Worm (Caenorhabditis elegans) whole organism, L4 larva: ENCODE results near the gene rfip-2.

Experiments
- F10B5.3 ChIP-seq: sonication (generic microtip); optimal IDR thresholded peaks from 2 replicates; lab custom pipeline; 2016; ENCODE audit warnings: mild to moderate bottlenecking, missing genetic modification characterization, missing compliant biosample characterization
- F37D6.2 ChIP-seq: sonication (generic microtip); optimal IDR thresholded peaks from 2 replicates; lab custom pipeline; 2016; ENCODE audit warnings: mild to moderate bottlenecking, missing genetic modification characterization, missing compliant biosample characterization
- R02D3.7 ChIP-seq: fragments of 150-350 bp; sonication (generic microtip); optimal IDR thresholded peaks from 3 replicates; lab custom pipeline; 2014; ENCODE audit warnings: missing biosample characterization, missing genetic modification characterization
- T26A8.4 ChIP-seq: fragments of 200-800 bp; sonication (Bioruptor generic); IDR thresholded peaks from 2 replicates; pipeline ENCODE4 v1.3.6; 2022; ENCODE audit warnings: missing genetic modification characterization, missing compliant biosample characterization
- Y5F2A.4 ChIP-seq: fragments of 200-800 bp; sonication (Bioruptor generic); optimal IDR thresholded peaks from 2 replicates; lab custom pipeline; 2018; ENCODE audit warnings: mild to moderate bottlenecking, missing genetic modification characterization, missing compliant biosample characterization
- ZK546.5 ChIP-seq, 2 experiments: sonication (generic microtip); optimal IDR thresholded peaks; 2 replicates each; lab custom pipeline; 2017; ENCODE audit warnings: missing biosample characterization in 2 of 2, missing genetic modification characterization in 2 of 2
- aha-1 ChIP-seq: fragments of 150-350 bp; peaks from one replicate; lab custom pipeline; 2014; ENCODE audit warnings: missing biosample characterization, missing genetic modification characterization
- aly-2 ChIP-seq: sonication (generic microtip); optimal IDR thresholded peaks from 2 replicates; lab custom pipeline; 2018; ENCODE audit warnings: missing biosample characterization, missing genetic modification characterization
- ama-1 ChIP-seq: fragments of 150-350 bp; optimal IDR thresholded peaks from 2 replicates; lab custom pipeline; 2014; ENCODE audit warnings: inconsistent platforms, mixed read lengths
- attf-4 ChIP-seq: sonication (generic microtip); optimal IDR thresholded peaks from 3 replicates; lab custom pipeline; 2017; ENCODE audit warnings: missing biosample characterization, missing genetic modification characterization
- ceh-28 ChIP-seq: fragments of 150-350 bp; optimal IDR thresholded peaks from 2 replicates; lab custom pipeline; 2014; ENCODE audit warnings: missing biosample characterization, missing genetic modification reagents, missing genetic modification characterization
- ceh-32 ChIP-seq: sonication (generic microtip); optimal IDR thresholded peaks from 2 replicates; lab custom pipeline; 2016; ENCODE audit warnings: mild to moderate bottlenecking, missing genetic modification characterization, missing compliant biosample characterization; ENCODE audit not compliant: poor library complexity
- ctbp-1 ChIP-seq: fragments of 200-800 bp; sonication (Bioruptor generic); IDR thresholded peaks from 2 replicates; pipeline ENCODE4 v1.3.6; 2022; ENCODE audit warnings: missing genetic modification reagents, missing genetic modification characterization, missing compliant biosample characterization
- daf-16 ChIP-seq, 3 experiments: sonication (generic microtip); optimal IDR thresholded peaks; 2 replicates each; lab custom pipeline; 2016 to 2017; ENCODE audit warnings: missing genetic modification characterization in 3 of 3, missing genetic modification reagents in 3 of 3, mild to moderate bottlenecking in 2 of 3, missing compliant biosample characterization in 2 of 3, missing biosample characterization in 1 of 3, moderate library complexity in 1 of 3
- daf-19 ChIP-seq: fragments of 200-800 bp; sonication (Bioruptor generic); conservative IDR thresholded peaks from 2 replicates; pipeline ENCODE4 v1.3.6; 2022; ENCODE audit warnings: missing genetic modification characterization, missing compliant biosample characterization
- dmd-9 ChIP-seq: fragments of 200-800 bp; sonication (Bioruptor generic); IDR thresholded peaks from 2 replicates; pipeline ENCODE4 v1.3.6; 2022; ENCODE audit warnings: missing genetic modification reagents, missing genetic modification characterization, missing compliant biosample characterization
- duxl-1 ChIP-seq: sonication (generic microtip); optimal IDR thresholded peaks from 2 replicates; lab custom pipeline; 2016; ENCODE audit warnings: mild to moderate bottlenecking, missing genetic modification characterization, moderate library complexity, missing compliant biosample characterization; ENCODE audit not compliant: poor library complexity
- egl-43 ChIP-seq: fragments of 200-800 bp; sonication (Bioruptor generic); IDR thresholded peaks from 2 replicates; pipeline ENCODE4 v1.3.6; 2022; ENCODE audit warnings: missing genetic modification reagents, missing genetic modification characterization, missing compliant biosample characterization
- fkh-10 ChIP-seq: fragments of 150-350 bp; optimal IDR thresholded peaks from 2 replicates; lab custom pipeline; 2014; ENCODE audit warnings: missing biosample characterization, missing genetic modification reagents, missing genetic modification characterization
- gei-8 ChIP-seq: fragments of 200-800 bp; sonication (Bioruptor generic); optimal IDR thresholded peaks from 2 replicates; lab custom pipeline; 2018; ENCODE audit warnings: mild to moderate bottlenecking, missing genetic modification characterization, missing compliant biosample characterization
- hlh-30 ChIP-seq: sonication (generic microtip); optimal IDR thresholded peaks from 2 replicates; lab custom pipeline; 2017; ENCODE audit warnings: antibody characterized with exemption, mild to moderate bottlenecking, missing genetic modification characterization, missing compliant biosample characterization; ENCODE audit not compliant: insufficient read depth
- lim-7 ChIP-seq: fragments of 200-800 bp; sonication (Bioruptor generic); IDR thresholded peaks from 2 replicates; pipeline ENCODE4 v1.3.6; 2022; ENCODE audit warnings: missing genetic modification characterization, missing compliant biosample characterization
- lin-38 ChIP-seq: fragments of 200-800 bp; sonication (Bioruptor generic); IDR thresholded peaks from 2 replicates; pipeline ENCODE4 v1.3.6; 2022; ENCODE audit warnings: missing genetic modification reagents, missing genetic modification characterization, missing compliant biosample characterization
- lir-3 ChIP-seq: sonication (generic microtip); optimal IDR thresholded peaks from 2 replicates; lab custom pipeline; 2016; ENCODE audit warnings: mild to moderate bottlenecking, missing genetic modification characterization, missing compliant biosample characterization
- lsy-2 ChIP-seq, 2 experiments: fragments of 150-350 bp in 1 of 2; sonication (generic microtip) in 1 of 2; optimal IDR thresholded peaks; 2 replicates each; lab custom pipeline; 2014 to 2017; ENCODE audit warnings: missing biosample characterization in 2 of 2, missing genetic modification characterization in 2 of 2
- madf-5 ChIP-seq, 2 experiments: fragments of 200-800 bp; sonication (Bioruptor generic); IDR thresholded peaks; 2 replicates each; pipeline ENCODE4 v1.3.6; 2022; ENCODE audit warnings: missing compliant biosample characterization in 2 of 2, missing genetic modification characterization in 2 of 2
- mdl-1 ChIP-seq, 2 experiments: fragments of 150-350 bp in 1 of 2; sonication (generic microtip) in 1 of 2; optimal IDR thresholded peaks; 2 replicates each; lab custom pipeline; 2014 to 2017; ENCODE audit warnings: missing biosample characterization in 2 of 2, missing genetic modification characterization in 2 of 2
- mep-1 ChIP-seq: fragments of 150-350 bp; sonication (generic microtip); optimal IDR thresholded peaks from 3 replicates; lab custom pipeline; 2014; ENCODE audit warnings: missing biosample characterization, missing genetic modification characterization
- mes-2 ChIP-seq: sonication (generic microtip); optimal IDR thresholded peaks from 2 replicates; lab custom pipeline; 2016; ENCODE audit warnings: missing genotype, mild to moderate bottlenecking, missing genetic modification characterization, missing compliant biosample characterization; ENCODE audit not compliant: poor library complexity, severe bottlenecking
- mxl-2 ChIP-seq: fragments of 200-800 bp; sonication (Bioruptor generic); conservative IDR thresholded peaks from 2 replicates; pipeline ENCODE4 v1.3.6; 2022; ENCODE audit warnings: missing genetic modification reagents, missing genetic modification characterization, missing compliant biosample characterization
- nhr-11 ChIP-seq: fragments of 150-350 bp; optimal IDR thresholded peaks from 2 replicates; lab custom pipeline; 2014; ENCODE audit warnings: missing biosample characterization, missing genetic modification characterization
- nhr-28 ChIP-seq: fragments of 150-350 bp; optimal IDR thresholded peaks from 2 replicates; lab custom pipeline; 2014; ENCODE audit warnings: missing biosample characterization, missing genetic modification characterization
- nhr-42 ChIP-seq: fragments of 200-800 bp; sonication (Bioruptor generic); IDR thresholded peaks from 2 replicates; pipeline ENCODE4 v1.3.6; 2022; ENCODE audit warnings: missing genetic modification characterization, missing compliant biosample characterization
- pha-4 ChIP-seq, 2 experiments: fragments of 150-350 bp in 1 of 2; fragments of 200-800 bp in 1 of 2; sonication (Bioruptor generic) in 1 of 2; IDR thresholded peaks in 1 of 2; optimal IDR thresholded peaks in 1 of 2; 2 replicates each; pipeline versions ENCODE4 v1.3.6 to Lab custom; 2014 to 2022; ENCODE audit warnings: missing genetic modification characterization in 2 of 2, missing genetic modification reagents in 2 of 2, missing biosample characterization in 1 of 2, missing compliant biosample characterization in 1 of 2
- rbr-2 ChIP-seq: sonication (generic microtip); optimal IDR thresholded peaks from 2 replicates; lab custom pipeline; 2016; ENCODE audit warnings: missing genotype, missing genetic modification characterization, missing compliant biosample characterization
- set-16 ChIP-seq: fragments of 200-800 bp; sonication (Bioruptor generic); IDR thresholded peaks from 2 replicates; pipeline ENCODE4 v1.3.6; 2022; ENCODE audit warnings: missing genetic modification reagents, missing genetic modification characterization, missing compliant biosample characterization
- skn-1 ChIP-seq: fragments of 150-350 bp; optimal IDR thresholded peaks from 2 replicates; lab custom pipeline; 2014; ENCODE audit warnings: missing biosample characterization, missing genetic modification characterization
- snpc-1.2 ChIP-seq: fragments of 200-800 bp; sonication (Bioruptor generic); IDR thresholded peaks from 2 replicates; pipeline ENCODE4 v1.3.6; 2022; ENCODE audit warnings: missing genetic modification reagents, missing genetic modification characterization, missing compliant biosample characterization
- snpc-4 ChIP-seq: fragments of 150-350 bp; optimal IDR thresholded peaks from 2 replicates; lab custom pipeline; 2014; ENCODE audit warnings: missing biosample characterization, missing genetic modification characterization
- tra-1 ChIP-seq: fragments of 200-800 bp; sonication (Bioruptor generic); IDR thresholded peaks from 2 replicates; pipeline ENCODE4 v1.3.6; 2022; ENCODE audit warnings: missing genetic modification reagents, missing genetic modification characterization, missing compliant biosample characterization
- unc-62 ChIP-seq, 3 experiments: fragments of 150-350 bp in 1 of 3; sonication (generic microtip); optimal IDR thresholded peaks in 2 of 3; peaks in 1 of 3; 1 replicate in 1 of 3; 2 replicates in 2 of 3; lab custom pipeline; 2014 to 2017; ENCODE audit warnings: missing biosample characterization in 3 of 3, missing genetic modification characterization in 3 of 3, missing genetic modification reagents in 3 of 3, missing genotype in 1 of 3
- ztf-7 ChIP-seq: fragments of 150-350 bp; optimal IDR thresholded peaks from 2 replicates; lab custom pipeline; 2014; ENCODE audit warnings: missing biosample characterization, missing genetic modification characterization

rfip-2 gene

ce11 chrII:753469-753868, 29.9 kb downstream of the rfip-2 start:
- TF ChIP-seq T26A8.4 (GFP tag; lab: Robert Waterston, UW) (no peak), lir-3 (tag; lab: Kevin White, UChicago) (no peak), nhr-42 (GFP tag; lab: Robert Waterston, UW) (no peak), daf-16 (GFP tag; optimal IDR thresholded peaks at IDR 0.05; lab: Kevin White, UChicago) (no peak), daf-16 (tag; optimal IDR thresholded peaks at IDR 0.05; lab: Kevin White, UChicago) (no peak), mep-1 (tag; lab: Kevin White, UChicago) (no peak), Y5F2A.4 (GFP tag; lab: Kevin White, UChicago) (no peak), F37D6.2 (tag; lab: Kevin White, UChicago) (no peak), snpc-1.2 (GFP tag; lab: Robert Waterston, UW) (no peak)

ce11 chrII:754971-755370, 31.4 kb downstream of the rfip-2 start:
- TF ChIP-seq ceh-28 (tag; lab: Kevin White, UChicago): no peak
- TF ChIP-seq mxl-2: no peak
- no peak for TF ChIP-seq lim-7 (GFP tag; lab: Robert Waterston, UW)
- no peak for TF ChIP-seq attf-4
- TF ChIP-seq egl-43: no peak
- TF ChIP-seq ZK546.5 (tag; optimal IDR thresholded peaks at IDR 0.05; lab: Kevin White, UChicago): no peak
- TF ChIP-seq lin-38 (GFP tag; lab: Robert Waterston, UW): 0 out of 2 replicates have a peak, but pooled peaks have one; percentile 14
- TF ChIP-seq set-16 (GFP tag; lab: Robert Waterston, UW): no peak
- TF ChIP-seq rbr-2: no peak
- TF ChIP-seq lir-3 (tag; lab: Kevin White, UChicago): no peak
- no peak for TF ChIP-seq daf-16 (GFP tag; optimal IDR thresholded peaks at IDR 0.05; lab: Kevin White, UChicago)
- no peak for TF ChIP-seq daf-16 (tag; optimal IDR thresholded peaks at IDR 0.05; lab: Kevin White, UChicago)
- TF ChIP-seq gei-8 (GFP tag; lab: Kevin White, UChicago): no peak
- TF ChIP-seq pha-4 (GFP tag; IDR thresholded peaks at IDR 0.05; lab: Robert Waterston, UW): 0 out of 2 replicates have a peak, but pooled peaks have one; percentile 15
- TF ChIP-seq pha-4 (tag; optimal IDR thresholded peaks at IDR 0.05; lab: Kevin White, UChicago): no peak
- no peak for TF ChIP-seq F10B5.3 (tag; lab: Kevin White, UChicago)
- TF ChIP-seq ceh-32: no peak
- TF ChIP-seq nhr-28 (tag; lab: Kevin White, UChicago): no peak

- TF ChIP-seq aha-1: no peak
- TF ChIP-seq ceh-28 (tag; lab: Kevin White, UChicago): peak; percentile 88
- no peak for TF ChIP-seq duxl-1 (tag; lab: Kevin White, UChicago)
- TF ChIP-seq mdl-1 (tag; optimal IDR thresholded peaks at IDR 0.05; lab: Kevin White, UChicago): no peak
Observed at ce11 chrII:756161-756560, 32.6 kb downstream of the rfip-2 start.

- TF ChIP-seq madf-5 (GFP tag; IDR thresholded peaks at IDR 0.05; lab: Robert Waterston, UW): no peak
- peak; percentile 92 for TF ChIP-seq aha-1
Observed at ce11 chrII:757224-757623, 33.6 kb downstream of the rfip-2 start.

ce11 chrII:759788-760187, 36.2 kb downstream of the rfip-2 start:
- TF ChIP-seq T26A8.4 (GFP tag; lab: Robert Waterston, UW) (no peak), ctbp-1 (GFP tag; lab: Robert Waterston, UW) (peak; percentile 56; the same call in 1 of the 2 replicates), lsy-2 (tag; optimal IDR thresholded peaks at IDR 0.05; lab: Kevin White, UChicago) (peak; percentile 42 to 45), aha-1 (peak; percentile 94), ztf-7 (tag; lab: Kevin White, UChicago) (no peak), snpc-4 (no peak), mes-2 (tag; lab: Kevin White, UChicago) (no peak), unc-62 (GFP tag; optimal IDR thresholded peaks at IDR 0.05 in 1 of 2; lab: Kevin White, UChicago) (peak in 1 of 2 experiments; percentile 73), unc-62 (tag; optimal IDR thresholded peaks at IDR 0.05; lab: Kevin White, UChicago) (no peak), rbr-2 (peak; percentile 57), ama-1 (lab: Kevin White, UChicago) (no peak), nhr-11 (peak; percentile 30), fkh-10 (GFP tag; lab: Kevin White, UChicago) (peak; percentile 67), mep-1 (tag; lab: Kevin White, UChicago) (peak; percentile 51), aly-2 (tag; lab: Kevin White, UChicago) (no peak), tra-1 (GFP tag; lab: Robert Waterston, UW) (0 out of 2 replicates have a peak, but pooled peaks have one; percentile 26), daf-19 (GFP tag; lab: Robert Waterston, UW) (no peak), skn-1 (no peak), R02D3.7 (no peak), F37D6.2 (tag; lab: Kevin White, UChicago) (peak; percentile 43), hlh-30 (peak; percentile 18), gei-8 (GFP tag; lab: Kevin White, UChicago) (no peak), dmd-9 (GFP tag; lab: Robert Waterston, UW) (0 out of 2 replicates have a peak, but pooled peaks have one; percentile 32)
